Worm (Caenorhabditis elegans) whole organism, young adult: Measurements from ENCODE around the gene irld-51.

Experiments
- B0336.3 ChIP-seq: fragments of 200-800 bp; sonication (Bioruptor generic); IDR thresholded peaks from 2 replicates; pipeline ENCODE4 v1.3.6; 2022; ENCODE audit warnings: missing genetic modification characterization, missing compliant biosample characterization
- C06A6.2 ChIP-seq: fragments of 200-800 bp; sonication (Bioruptor generic); conservative IDR thresholded peaks from 2 replicates; pipeline ENCODE4 v1.3.6; 2022; ENCODE audit warnings: missing genetic modification characterization, missing compliant biosample characterization
- F37B4.10 ChIP-seq: fragments of 200-800 bp; sonication (Bioruptor generic); IDR thresholded peaks from 2 replicates; pipeline ENCODE4 v1.3.6; 2022; ENCODE audit warnings: missing genetic modification characterization, missing compliant biosample characterization
- K11D2.4 ChIP-seq: fragments of 200-800 bp; sonication (Bioruptor generic); IDR thresholded peaks from 2 replicates; pipeline ENCODE4 v1.3.6; 2022; ENCODE audit warnings: missing genetic modification reagents, missing genetic modification characterization, missing compliant biosample characterization
- K12H6.12 ChIP-seq: fragments of 200-800 bp; sonication (Bioruptor generic); optimal IDR thresholded peaks from 2 replicates; lab custom pipeline; 2018; ENCODE audit warnings: mild to moderate bottlenecking, missing genetic modification characterization, missing compliant biosample characterization
- T26A5.8 ChIP-seq: sonication (generic microtip); optimal IDR thresholded peaks from 2 replicates; lab custom pipeline; 2016; ENCODE audit warnings: missing genetic modification characterization, missing compliant biosample characterization
- Y95B8A.8 ChIP-seq: fragments of 200-800 bp; sonication (Bioruptor generic); IDR thresholded peaks from 2 replicates; pipeline ENCODE4 v1.3.6; 2022; ENCODE audit warnings: missing genetic modification reagents, missing genetic modification characterization, missing compliant biosample characterization
- attf-5 ChIP-seq: fragments of 200-800 bp; sonication (Bioruptor generic); optimal IDR thresholded peaks from 2 replicates; lab custom pipeline; 2018; ENCODE audit warnings: mild to moderate bottlenecking, missing genetic modification characterization, missing compliant biosample characterization
- cebp-2 ChIP-seq: fragments of 200-800 bp; sonication (Bioruptor generic); IDR thresholded peaks from 2 replicates; pipeline ENCODE4 v1.3.6; 2022; ENCODE audit warnings: missing genetic modification characterization, missing compliant biosample characterization
- ceh-27 ChIP-seq: fragments of 200-800 bp; sonication (Bioruptor generic); optimal IDR thresholded peaks from 2 replicates; lab custom pipeline; 2018; ENCODE audit warnings: mild to moderate bottlenecking, missing genetic modification characterization, moderate library complexity, missing compliant biosample characterization
- dox-1 ChIP-seq: fragments of 200-800 bp; sonication (Bioruptor generic); IDR thresholded peaks from 2 replicates; pipeline ENCODE4 v1.3.6; 2022; ENCODE audit warnings: missing genetic modification reagents, missing genetic modification characterization, missing compliant biosample characterization
- dpl-1 ChIP-seq: fragments of 150-350 bp; optimal IDR thresholded peaks from 2 replicates; lab custom pipeline; 2014; ENCODE audit warnings: missing biosample characterization, missing genetic modification reagents, missing genetic modification characterization
- efl-1 ChIP-seq: fragments of 150-350 bp; optimal IDR thresholded peaks from 2 replicates; lab custom pipeline; 2014; ENCODE audit warnings: missing biosample characterization, missing genetic modification reagents, missing genetic modification characterization
- egl-44 ChIP-seq: fragments of 200-800 bp; sonication (Bioruptor generic); IDR thresholded peaks from 2 replicates; pipeline ENCODE4 v1.3.6; 2022; ENCODE audit warnings: missing genetic modification reagents, missing genetic modification characterization, missing compliant biosample characterization
- egrh-3 ChIP-seq: fragments of 200-800 bp; sonication (Bioruptor generic); IDR thresholded peaks from 2 replicates; pipeline ENCODE4 v1.3.6; 2022; ENCODE audit warnings: missing genetic modification reagents, missing genetic modification characterization, missing compliant biosample characterization
- fkh-3 ChIP-seq: sonication (generic microtip); optimal IDR thresholded peaks from 2 replicates; lab custom pipeline; 2016; ENCODE audit warnings: mild to moderate bottlenecking, missing genetic modification characterization, missing compliant biosample characterization
- him-1 ChIP-seq: sonication (generic microtip); optimal IDR thresholded peaks from 2 replicates; lab custom pipeline; 2016; ENCODE audit warnings: missing genotype, missing genetic modification reagents, missing genetic modification characterization, missing compliant biosample characterization
- hlh-26 ChIP-seq: fragments of 200-800 bp; sonication (Bioruptor generic); conservative IDR thresholded peaks from 2 replicates; pipeline ENCODE4 v1.3.6; 2022; ENCODE audit warnings: missing genetic modification reagents, missing genetic modification characterization, missing compliant biosample characterization
- hmg-1.2 ChIP-seq: fragments of 200-800 bp; sonication (Bioruptor generic); IDR thresholded peaks from 2 replicates; pipeline ENCODE4 v1.3.6; 2022; ENCODE audit warnings: missing genetic modification reagents, missing genetic modification characterization, missing compliant biosample characterization
- hmg-20 ChIP-seq: fragments of 200-800 bp; sonication (Bioruptor generic); IDR thresholded peaks from 2 replicates; pipeline ENCODE4 v1.3.6; 2022; ENCODE audit warnings: missing genetic modification reagents, missing genetic modification characterization, missing compliant biosample characterization
- hrde-1 ChIP-seq: sonication (generic microtip); optimal IDR thresholded peaks from 2 replicates; lab custom pipeline; 2016; ENCODE audit warnings: missing genetic modification characterization, mild to moderate bottlenecking, missing compliant biosample characterization, moderate library complexity, missing genotype, missing genetic modification reagents, borderline replicate concordance
- lin-26 ChIP-seq: fragments of 200-800 bp; sonication (Bioruptor generic); IDR thresholded peaks from 2 replicates; pipeline ENCODE4 v1.3.6; 2022; ENCODE audit warnings: missing genetic modification reagents, missing genetic modification characterization, missing compliant biosample characterization
- lin-35 ChIP-seq, 3 experiments: fragments of 150-350 bp in 2 of 3; sonication (generic microtip) in 1 of 3; optimal IDR thresholded peaks; 2 replicates each; lab custom pipeline; 2014 to 2018; ENCODE audit warnings: missing biosample characterization in 3 of 3, missing genetic modification characterization in 3 of 3, missing genetic modification reagents in 3 of 3
- lsy-27 ChIP-seq: sonication (generic microtip); optimal IDR thresholded peaks from 2 replicates; lab custom pipeline; 2017; ENCODE audit warnings: missing genetic modification characterization, mild to moderate bottlenecking, missing compliant biosample characterization, antibody characterized with exemption, missing genotype, borderline replicate concordance; ENCODE audit not compliant: insufficient read depth
- madf-10 ChIP-seq: sonication (generic microtip); optimal IDR thresholded peaks from 2 replicates; lab custom pipeline; 2016; ENCODE audit warnings: mild to moderate bottlenecking, missing genetic modification characterization, missing compliant biosample characterization
- madf-3 ChIP-seq: fragments of 200-800 bp; sonication (Bioruptor generic); IDR thresholded peaks from 2 replicates; pipeline ENCODE4 v1.3.6; 2022; ENCODE audit warnings: missing genetic modification reagents, missing genetic modification characterization, missing compliant biosample characterization
- madf-6 ChIP-seq: fragments of 200-800 bp; sonication (Bioruptor generic); IDR thresholded peaks from 2 replicates; pipeline ENCODE4 v1.3.6; 2022; ENCODE audit warnings: missing genetic modification reagents, missing genetic modification characterization, missing compliant biosample characterization
- nfya-1 ChIP-seq: sonication (generic microtip); optimal IDR thresholded peaks from 2 replicates; lab custom pipeline; 2017; ENCODE audit warnings: antibody characterized with exemption, missing compliant biosample characterization, missing genetic modification characterization, borderline replicate concordance; ENCODE audit not compliant: insufficient read depth
- nfyb-1 ChIP-seq: fragments of 200-800 bp; sonication (Bioruptor generic); IDR thresholded peaks from 2 replicates; pipeline ENCODE4 v1.3.6; 2022; ENCODE audit warnings: missing genetic modification reagents, missing genetic modification characterization, missing compliant biosample characterization
- nhr-90 ChIP-seq: sonication (generic microtip); optimal IDR thresholded peaks from 2 replicates; lab custom pipeline; 2016; ENCODE audit warnings: missing genotype, mild to moderate bottlenecking, missing genetic modification characterization, missing compliant biosample characterization
- rpc-1 ChIP-seq, 2 experiments: fragments of 150-350 bp in 1 of 2; sonication (generic microtip) in 1 of 2; optimal IDR thresholded peaks; 2 replicates each; lab custom pipeline; 2014 to 2018; ENCODE audit warnings: missing biosample characterization in 1 of 2, missing genetic modification characterization in 1 of 2, missing genetic modification reagents in 1 of 2, missing genotype in 1 of 2
- snpc-1.3 ChIP-seq: sonication (generic microtip); optimal IDR thresholded peaks from 2 replicates; lab custom pipeline; 2017; ENCODE audit warnings: missing genetic modification characterization, mild to moderate bottlenecking, missing compliant biosample characterization, antibody characterized with exemption, moderate library complexity, missing genotype, missing genetic modification reagents; ENCODE audit not compliant: insufficient read depth
- snpc-4 ChIP-seq, 5 experiments: fragments of 150-350 bp in 1 of 5; sonication (generic microtip) in 4 of 5; optimal IDR thresholded peaks; 2 replicates each; lab custom pipeline; 2014 to 2018; ENCODE audit warnings: missing genetic modification characterization in 5 of 5, missing biosample characterization in 3 of 5, antibody characterized with exemption in 2 of 5, mild to moderate bottlenecking in 2 of 5, missing compliant biosample characterization in 2 of 5, missing genotype in 2 of 5, moderate library complexity in 2 of 5, missing genetic modification reagents in 1 of 5
- tlf-1 ChIP-seq: fragments of 200-800 bp; sonication (Bioruptor generic); optimal IDR thresholded peaks from 2 replicates; lab custom pipeline; 2018; ENCODE audit warnings: mild to moderate bottlenecking, missing genetic modification characterization, missing compliant biosample characterization
- unc-130 ChIP-seq: sonication (generic microtip); optimal IDR thresholded peaks from 2 replicates; lab custom pipeline; 2016; ENCODE audit warnings: missing genetic modification reagents, missing genetic modification characterization, missing compliant biosample characterization
- unc-62 ChIP-seq: fragments of 150-350 bp; optimal IDR thresholded peaks from 2 replicates; lab custom pipeline; 2014; ENCODE audit warnings: missing biosample characterization, missing genetic modification reagents, missing genetic modification characterization
- zfh-2 ChIP-seq: fragments of 200-800 bp; sonication (Bioruptor generic); conservative IDR thresholded peaks from 2 replicates; pipeline ENCODE4 v1.3.6; 2022; ENCODE audit warnings: missing genetic modification reagents, missing genetic modification characterization, missing compliant biosample characterization
- zim-3 ChIP-seq: sonication (generic microtip); optimal IDR thresholded peaks from 2 replicates; lab custom pipeline; 2017; ENCODE audit warnings: mild to moderate bottlenecking, missing genetic modification characterization, moderate library complexity, missing compliant biosample characterization
- ztf-3 ChIP-seq: fragments of 200-800 bp; sonication (Bioruptor generic); optimal IDR thresholded peaks from 2 replicates; lab custom pipeline; 2018; ENCODE audit warnings: mild to moderate bottlenecking, missing genetic modification characterization, missing compliant biosample characterization
- ztf-6 ChIP-seq: fragments of 200-800 bp; sonication (Bioruptor generic); IDR thresholded peaks from 2 replicates; pipeline ENCODE4 v1.3.6; 2022; ENCODE audit warnings: missing genetic modification reagents, missing genetic modification characterization, missing compliant biosample characterization

Gene irld-51

ce11 chrII:2985446-2985845 lies 32.9 kb upstream of the irld-51 start (continued):
- TF ChIP-seq snpc-4 (GFP tag; optimal IDR thresholded peaks at IDR 0.05; lab: Kevin White, UChicago) (no peak), snpc-4 (tag; optimal IDR thresholded peaks at IDR 0.05; lab: Kevin White, UChicago) (no peak), Y95B8A.8 (GFP tag; lab: Robert Waterston, UW) (no peak), snpc-1.3 (tag; lab: Kevin White, UChicago) (no peak), fkh-3 (no peak), unc-62 (GFP tag; lab: Kevin White, UChicago) (no peak), lin-26 (peak; percentile 50; the same call in 1 of the 2 replicates), madf-3 (GFP tag; lab: Robert Waterston, UW) (peak; percentile 65; the same call in 1 of the 2 replicates), cebp-2 (GFP tag; lab: Robert Waterston, UW) (no peak), egrh-3 (GFP tag; lab: Robert Waterston, UW) (peak; percentile 71; the same call in 1 of the 2 replicates), unc-130 (GFP tag; lab: Kevin White, UChicago) (no peak)

DNA sequence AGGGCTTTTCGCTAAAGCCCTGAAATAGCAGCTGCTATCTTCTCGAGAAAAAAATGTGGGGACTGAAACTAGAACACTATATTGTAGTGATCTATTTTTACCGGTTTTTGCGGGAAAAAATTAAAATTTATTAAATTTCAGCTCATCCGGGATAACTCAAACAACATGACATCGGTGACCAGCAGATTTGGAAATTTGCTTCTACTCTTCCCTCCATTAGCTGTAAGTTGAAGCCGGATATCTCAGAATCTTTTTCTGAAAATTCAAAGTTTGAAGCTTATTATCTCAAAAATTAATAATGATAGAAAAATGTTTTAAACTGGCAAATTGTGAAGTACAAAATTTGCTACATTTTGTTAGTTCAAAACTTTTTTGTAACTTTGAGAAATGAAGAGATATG lies 31.9 kb upstream of the irld-51 start:
- TF ChIP-seq madf-10 (tag; lab: Kevin White, UChicago) (no peak), ztf-3 (GFP tag; lab: Kevin White, UChicago) (no peak), egl-44 (GFP tag; lab: Robert Waterston, UW) (no peak), ceh-27 (GFP tag; lab: Kevin White, UChicago) (no peak), hmg-1.2 (no peak), him-1 (no peak), rpc-1 (optimal IDR thresholded peaks at IDR 0.05; lab: Kevin White, UChicago) (no peak), rpc-1 (tag; optimal IDR thresholded peaks at IDR 0.05; lab: Kevin White, UChicago) (no peak)

DNA sequence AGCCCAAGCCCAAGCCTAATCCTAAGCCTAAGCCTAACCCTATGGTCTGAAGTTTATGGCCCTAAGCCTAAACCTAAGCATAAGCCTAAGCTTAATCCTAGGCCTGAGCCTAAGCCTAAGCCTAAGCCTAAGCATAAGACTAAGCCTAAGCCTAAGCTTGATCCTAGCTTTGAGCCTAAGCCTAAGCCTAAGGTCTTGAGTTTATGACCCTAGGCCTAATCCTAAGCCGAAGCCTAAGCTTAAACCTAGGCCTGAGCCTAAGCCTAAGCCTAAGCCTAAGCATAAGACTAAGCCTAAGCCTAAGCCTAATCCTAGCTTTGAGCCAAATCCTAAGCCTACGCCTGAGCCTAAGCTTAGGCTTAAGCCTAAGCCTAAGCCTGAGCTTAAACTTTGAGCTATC lies 26.5 kb upstream of the irld-51 start:
- no peak for TF ChIP-seq hlh-26 (GFP tag; lab: Robert Waterston, UW)
- 0 out of 2 replicates have a peak, but pooled peaks have one; percentile 16 for TF ChIP-seq dox-1 (GFP tag; lab: Robert Waterston, UW)
- TF ChIP-seq, all 124 proteins: peak for 1

- no peak for TF ChIP-seq lsy-27 (tag; lab: Kevin White, UChicago)
Measured at ce11 chrII:2977652-2978051, 25.1 kb upstream of the irld-51 start.

ce11 chrII:2976597-2976996 lies 24.1 kb upstream of the irld-51 start, which contains the start of gene nhr-88:
nhr-88 (plus strand) TSS chrII:2976639.
- TF ChIP-seq lin-35 (GFP tag; optimal IDR thresholded peaks at IDR 0.05; lab: Kevin White, UChicago), result no peak
- TF ChIP-seq egl-44 (GFP tag; lab: Robert Waterston, UW), result no peak
- peak; percentile 6 for TF ChIP-seq attf-5 (GFP tag; lab: Kevin White, UChicago)
- 0 out of 2 replicates have a peak, but pooled peaks have one; percentile 21 for TF ChIP-seq hmg-1.2
- TF ChIP-seq lin-26, result no peak
- no peak for TF ChIP-seq efl-1 (GFP tag; lab: Kevin White, UChicago)
- TF ChIP-seq dpl-1 (GFP tag; lab: Kevin White, UChicago), result no peak
- TF ChIP-seq nfya-1 (tag; lab: Kevin White, UChicago), result no peak
- TF ChIP-seq tlf-1 (GFP tag; lab: Kevin White, UChicago), result no peak
- TF ChIP-seq K12H6.12 (tag; lab: Kevin White, UChicago), result peak; percentile 20
- TF ChIP-seq ztf-6 (GFP tag; lab: Robert Waterston, UW), result no peak
- TF ChIP-seq madf-3 (GFP tag; lab: Robert Waterston, UW), result no peak
- TF ChIP-seq T26A5.8 (tag; lab: Kevin White, UChicago), result no peak
- TF ChIP-seq zfh-2, result peak; percentile 76
- peak; percentile 31; the same call in 1 of the 2 replicates for TF ChIP-seq B0336.3 (GFP tag; lab: Robert Waterston, UW)
- no peak for TF ChIP-seq hrde-1 (tag; lab: Kevin White, UChicago)
- TF ChIP-seq dox-1 (GFP tag; lab: Robert Waterston, UW), result no peak; the same call in 1 of the 2 replicates
- TF ChIP-seq C06A6.2, result no peak
- TF ChIP-seq K11D2.4, result no peak
- TF ChIP-seq nhr-90 (tag; lab: Kevin White, UChicago), result no peak
- no peak for TF ChIP-seq madf-6 (GFP tag; lab: Robert Waterston, UW)
- no peak for TF ChIP-seq zim-3 (tag; lab: Kevin White, UChicago)
- no peak for TF ChIP-seq hmg-20 (GFP tag; lab: Robert Waterston, UW)
- peak; percentile 56; the same call in 1 of the 2 replicates for TF ChIP-seq nfyb-1 (GFP tag; lab: Robert Waterston, UW)
- no peak for TF ChIP-seq F37B4.10 (GFP tag; lab: Robert Waterston, UW)
